Worm (Caenorhabditis elegans): ENCODE measurements around the gene ssp-10.
"Not testable (repeated sequence)": the region's sequence is repeated elsewhere in the genome, so short reads cannot be mapped to it uniquely, and the experiment has no call there.

Gene ssp-10

ce11 chrIV:9850931-9851330 is at the start of gene ssp-10:
Gene ssp-10, minus strand, starts transcription at chrIV:9851031.
- TF ChIP-seq him-1 (tag; optimal IDR thresholded peaks at IDR 0.05) (no peak), W03F9.2 (tag; optimal IDR thresholded peaks at IDR 0.05) (no peak), dao-5 (tag; optimal IDR thresholded peaks at IDR 0.05) (no peak)

- TF ChIP-seq dao-5 (tag; optimal IDR thresholded peaks at IDR 0.05) (no peak), W03F9.2 (tag; optimal IDR thresholded peaks at IDR 0.05) (no peak), him-1 (tag; optimal IDR thresholded peaks at IDR 0.05) (no peak)
Measured at ce11 chrIV:9899227-9899626, 48.4 kb upstream of the ssp-10 start.

- TF ChIP-seq W03F9.2 (tag; optimal IDR thresholded peaks at IDR 0.05) (no peak), dao-5 (tag; optimal IDR thresholded peaks at IDR 0.05) (no peak), him-1 (tag; optimal IDR thresholded peaks at IDR 0.05) (no peak)
Measured at ce11 chrIV:9898712-9899111, 47.9 kb upstream of the ssp-10 start, which contains the start of gene tbc-3. Gene tbc-3, plus strand, starts transcription at chrIV:9899012.

ce11 chrIV:9895088-9895487 is 44.3 kb upstream of the ssp-10 start, which contains the start of gene ssp-32:
Gene ssp-32, plus strand, starts transcription at chrIV:9895388.
- TF ChIP-seq W03F9.2 (tag; optimal IDR thresholded peaks at IDR 0.05) (no peak), dao-5 (tag; optimal IDR thresholded peaks at IDR 0.05) (no peak), him-1 (tag; optimal IDR thresholded peaks at IDR 0.05) (no peak)

ce11 chrIV:9894331-9894730 is 43.5 kb upstream of the ssp-10 start, which contains the start of gene msp-77:
Gene msp-77, plus strand, starts transcription at chrIV:9894631.
- not testable (repeated sequence) for TF ChIP-seq him-1, W03F9.2, dao-5 (tag; optimal IDR thresholded peaks at IDR 0.05)

ce11 chrIV:9893649-9894048 is 42.8 kb upstream of the ssp-10 start, which contains the start of gene sss-1:
Gene sss-1, minus strand, starts transcription at chrIV:9893749.
- TF ChIP-seq him-1, dao-5, W03F9.2 (tag; optimal IDR thresholded peaks at IDR 0.05): not testable (repeated sequence)

- no peak for TF ChIP-seq dao-5 (tag; optimal IDR thresholded peaks at IDR 0.05)
- no peak for TF ChIP-seq W03F9.2 (tag; optimal IDR thresholded peaks at IDR 0.05)
- no peak for TF ChIP-seq him-1 (tag; optimal IDR thresholded peaks at IDR 0.05)
Measured at ce11 chrIV:9891938-9892337, 41.1 kb upstream of the ssp-10 start, which contains the start of gene F32B6.4. Gene F32B6.4, minus strand, starts transcription at chrIV:9892038.

- no peak for TF ChIP-seq W03F9.2 (tag; optimal IDR thresholded peaks at IDR 0.05)
- no peak for TF ChIP-seq dao-5 (tag; optimal IDR thresholded peaks at IDR 0.05)
- TF ChIP-seq him-1 (tag; optimal IDR thresholded peaks at IDR 0.05) = no peak
Measured at ce11 chrIV:9889857-9890256, 39.0 kb upstream of the ssp-10 start, which contains the start of gene ttbk-3. Gene ttbk-3, minus strand, starts transcription at chrIV:9889957.

ce11 chrIV:9884257-9884656 is 33.4 kb upstream of the ssp-10 start, which contains the start of the genes prp-18 and mccc-1:
Gene prp-18, minus strand, starts transcription at chrIV:9884383.
Gene mccc-1, plus strand, starts transcription at chrIV:9884570.
- TF ChIP-seq dao-5 (tag; optimal IDR thresholded peaks at IDR 0.05) (no peak), him-1 (tag; optimal IDR thresholded peaks at IDR 0.05) (no peak), W03F9.2 (tag; optimal IDR thresholded peaks at IDR 0.05) (no peak)

ce11 chrIV:9878893-9879379 is 28.1 kb upstream of the ssp-10 start, which contains the start of gene nhr-4:
Gene nhr-4, plus strand, starts transcription at chrIV:9879329.
- TF ChIP-seq dao-5 (tag; optimal IDR thresholded peaks at IDR 0.05) (no peak), W03F9.2 (tag; optimal IDR thresholded peaks at IDR 0.05) (no peak), him-1 (tag; optimal IDR thresholded peaks at IDR 0.05) (no peak)

ce11 chrIV:9875646-9876045 is 24.8 kb upstream of the ssp-10 start:
- no peak for TF ChIP-seq dao-5 (tag; optimal IDR thresholded peaks at IDR 0.05)
- no peak for TF ChIP-seq W03F9.2 (tag; optimal IDR thresholded peaks at IDR 0.05)
- no peak for TF ChIP-seq him-1 (tag; optimal IDR thresholded peaks at IDR 0.05)

ce11 chrIV:9873837-9874236 is 23.0 kb upstream of the ssp-10 start:
- TF ChIP-seq W03F9.2 (tag; optimal IDR thresholded peaks at IDR 0.05) (peak; percentile 30), dao-5 (tag; optimal IDR thresholded peaks at IDR 0.05) (no peak)

ce11 chrIV:9872786-9873185 is 22.0 kb upstream of the ssp-10 start:
- TF ChIP-seq W03F9.2 (tag; optimal IDR thresholded peaks at IDR 0.05) = no peak
- TF ChIP-seq dao-5 (tag; optimal IDR thresholded peaks at IDR 0.05) = no peak
- no peak for TF ChIP-seq him-1 (tag; optimal IDR thresholded peaks at IDR 0.05)

ce11 chrIV:9872210-9872609 is 21.4 kb upstream of the ssp-10 start:
- TF ChIP-seq him-1 (tag; optimal IDR thresholded peaks at IDR 0.05) (no peak), W03F9.2 (tag; optimal IDR thresholded peaks at IDR 0.05) (no peak), dao-5 (tag; optimal IDR thresholded peaks at IDR 0.05) (no peak)

ce11 chrIV:9869344-9869743 is 18.5 kb upstream of the ssp-10 start:
- TF ChIP-seq him-1 (tag; optimal IDR thresholded peaks at IDR 0.05) (no peak), W03F9.2 (tag; optimal IDR thresholded peaks at IDR 0.05) (no peak), dao-5 (tag; optimal IDR thresholded peaks at IDR 0.05) (no peak)

Measured in whole organism, L4/young adult.